Fruit fly (Drosophila melanogaster): ENCODE results near the gene Gr98d.
A peak's percentile ranks its signal among the peaks of the same experiment; 100 is the strongest.

Gr98d gene

DNA sequence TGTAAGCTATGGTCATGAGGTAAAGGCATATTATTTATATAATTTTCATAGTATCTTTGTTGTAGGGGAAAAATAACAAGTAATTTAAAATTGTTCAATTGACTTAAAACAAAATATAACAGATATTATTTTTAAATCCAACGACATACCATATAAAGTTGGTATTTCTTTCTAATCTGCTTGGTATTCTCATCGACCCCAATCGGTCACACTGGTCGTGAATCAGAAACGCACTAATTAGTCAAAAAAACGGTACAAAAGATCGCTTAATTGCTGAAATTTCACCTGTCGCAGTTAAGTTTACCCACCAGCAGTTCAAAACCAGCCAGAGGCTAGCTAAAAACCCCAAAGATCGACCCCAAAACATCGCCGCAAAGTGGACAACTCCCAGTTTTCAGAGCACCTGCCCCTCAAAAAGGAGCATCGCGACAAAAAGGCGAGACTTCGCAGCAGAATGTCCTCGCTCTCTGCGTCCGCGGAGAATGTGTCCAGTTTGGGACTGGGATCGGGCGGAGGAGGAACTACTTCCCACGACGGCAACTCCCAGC, 36.9 kb downstream of the Gr98d start, which contains the start of gene pins:
Gene pins, plus strand, starts transcription at position 207 of the 548 bp plus-strand sequence.
- TF ChIP-seq dsf (GFP tag; optimal IDR thresholded peaks at IDR 0.05; ENCODE audit: borderline replicate concordance) (no peak), sv (GFP tag; optimal IDR thresholded peaks at IDR 0.05) (no peak)

DNA sequence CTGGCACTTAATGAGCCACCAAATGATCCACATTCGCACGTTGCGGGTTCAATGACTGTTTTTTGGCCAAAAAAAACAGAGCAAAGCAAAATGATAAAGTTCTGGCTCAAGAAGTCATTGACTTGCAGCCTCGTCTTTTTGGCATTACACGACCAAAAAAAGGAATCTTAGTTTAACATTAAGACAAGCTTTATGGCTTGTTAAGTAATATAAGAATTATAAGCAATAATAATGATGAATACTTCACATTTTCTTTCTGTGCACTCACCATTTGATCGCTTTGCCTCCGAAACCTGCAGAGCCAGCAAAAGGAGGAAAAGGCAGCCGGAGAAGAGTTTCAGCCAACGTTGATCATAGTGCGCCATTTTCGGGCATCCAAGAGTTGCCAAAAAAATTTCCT, 47.3 kb downstream of the Gr98d start:
- TF ChIP-seq ey (GFP tag; optimal IDR thresholded peaks at IDR 0.05) (peak; percentile 52), GATAd (GFP tag; optimal IDR thresholded peaks at IDR 0.05) (no peak), sv (GFP tag; optimal IDR thresholded peaks at IDR 0.05) (no peak), psq (GFP tag; optimal IDR thresholded peaks at IDR 0.05) (peak; percentile 71), Jra (GFP tag; optimal IDR thresholded peaks at IDR 0.05) (no peak), CrebA (GFP tag; optimal IDR thresholded peaks at IDR 0.05; ENCODE audit: borderline replicate concordance) (no peak), Hr78 (GFP tag; optimal IDR thresholded peaks at IDR 0.05) (no peak), fru (GFP tag; optimal IDR thresholded peaks at IDR 0.05) (peak; percentile 60), woc (GFP tag; optimal IDR thresholded peaks at IDR 0.05) (peak; percentile 47), dmrt93B (GFP tag; optimal IDR thresholded peaks at IDR 0.05) (no peak), Hr83 (GFP tag; optimal IDR thresholded peaks at IDR 0.05; ENCODE audit: poor library complexity, severe bottlenecking) (no peak), Vsx2 (GFP tag; optimal IDR thresholded peaks at IDR 0.05; ENCODE audit: partially characterized antibody) (no peak), pan (optimal IDR thresholded peaks at IDR 0.05) (no peak), Hnf4 (GFP tag; optimal IDR thresholded peaks at IDR 0.05) (no peak), N (GFP tag; optimal IDR thresholded peaks at IDR 0.05) (no peak), HLH106 (tag; optimal IDR thresholded peaks at IDR 0.05) (peak; percentile 67), br (GFP tag; optimal IDR thresholded peaks at IDR 0.05) (peak; percentile 66), Sp1 (GFP tag; optimal IDR thresholded peaks at IDR 0.05) (peak; percentile 69), Myc (optimal IDR thresholded peaks at IDR 0.05) (no peak), CG32264 (GFP tag; optimal IDR thresholded peaks at IDR 0.05) (no peak), Abd-B (GFP tag; optimal IDR thresholded peaks at IDR 0.05) (no peak), rgr (GFP tag; optimal IDR thresholded peaks at IDR 0.05) (no peak), Dif (GFP tag; optimal IDR thresholded peaks at IDR 0.05; ENCODE audit: partially characterized antibody) (no peak), CG9705 (GFP tag; optimal IDR thresholded peaks at IDR 0.05) (peak; percentile 27), OdsH (GFP tag; optimal IDR thresholded peaks at IDR 0.05) (peak; percentile 43), lola (GFP tag; optimal IDR thresholded peaks at IDR 0.05) (no peak), foxo (GFP tag; optimal IDR thresholded peaks at IDR 0.05) (peak in 1 of 2 experiments; percentile 65), Dfd (GFP tag; optimal IDR thresholded peaks at IDR 0.05) (no peak), usp (GFP tag; optimal IDR thresholded peaks at IDR 0.05) (no peak), Rel (GFP tag; optimal IDR thresholded peaks at IDR 0.05) (no peak), Rel (tag; optimal IDR thresholded peaks at IDR 0.05) (peak; percentile 6), Mio (GFP tag; optimal IDR thresholded peaks at IDR 0.05) (no peak), h (GFP tag; optimal IDR thresholded peaks at IDR 0.05) (peak; percentile 53), dl (GFP tag; optimal IDR thresholded peaks at IDR 0.05; ENCODE audit: insufficient read depth in 1 of 2, partially characterized antibody in 2 of 2) (no peak), tai (GFP tag; optimal IDR thresholded peaks at IDR 0.05) (no peak), brk (GFP tag; optimal IDR thresholded peaks at IDR 0.05) (no peak), sage (GFP tag; optimal IDR thresholded peaks at IDR 0.05) (peak; percentile 35), dsf (GFP tag; optimal IDR thresholded peaks at IDR 0.05; ENCODE audit: borderline replicate concordance) (no peak), jim (GFP tag; optimal IDR thresholded peaks at IDR 0.05) (no peak)

DNA sequence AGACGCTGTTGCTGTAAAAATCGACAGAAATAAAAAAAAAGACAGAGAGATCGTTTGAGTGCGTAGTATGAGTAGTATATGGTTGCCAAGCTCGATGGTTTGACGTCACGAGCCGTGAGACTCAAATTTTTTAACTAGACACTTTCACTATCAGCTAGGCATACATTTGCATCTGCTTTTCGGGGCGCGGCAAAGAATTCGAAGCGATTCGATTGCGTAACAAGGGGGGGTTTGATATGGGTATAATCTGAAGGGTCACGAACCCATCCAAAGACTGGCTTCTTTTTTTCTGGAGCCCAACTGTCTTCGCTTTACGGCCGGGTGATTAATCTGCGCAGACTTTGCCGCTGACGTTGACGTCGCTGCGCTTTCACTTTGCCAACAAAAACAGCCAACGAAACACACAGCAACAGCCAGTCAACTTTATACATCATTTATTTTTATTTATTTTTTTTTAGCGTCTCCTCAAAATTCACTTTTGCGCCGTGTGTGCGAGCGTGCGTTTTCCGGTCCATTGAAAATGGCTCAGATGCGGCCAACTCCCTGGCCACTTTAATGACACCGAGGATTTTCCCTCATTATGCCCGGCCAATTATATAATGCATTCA, 47.8 kb downstream of the Gr98d start:
- TF ChIP-seq brk (GFP tag; optimal IDR thresholded peaks at IDR 0.05): no peak
- no peak for TF ChIP-seq Sp1 (GFP tag; optimal IDR thresholded peaks at IDR 0.05)
- TF ChIP-seq Abd-B (GFP tag; optimal IDR thresholded peaks at IDR 0.05): no peak
- TF ChIP-seq N (GFP tag; optimal IDR thresholded peaks at IDR 0.05): no peak
- no peak for TF ChIP-seq HLH106 (tag; optimal IDR thresholded peaks at IDR 0.05)
- no peak for TF ChIP-seq Vsx2 (GFP tag; optimal IDR thresholded peaks at IDR 0.05; ENCODE audit: partially characterized antibody)
- no peak for TF ChIP-seq Mio (GFP tag; optimal IDR thresholded peaks at IDR 0.05)
- TF ChIP-seq Hr83 (GFP tag; optimal IDR thresholded peaks at IDR 0.05; ENCODE audit: poor library complexity, severe bottlenecking): no peak
